Worm (Caenorhabditis elegans) whole organism, L4 larva: ENCODE data around the gene T02C12.5.
A peak's percentile ranks its signal among the peaks of the same experiment; 100 is the strongest.

Experiments
- D1046.2 ChIP-seq: fragments of 200-800 bp; sonication (Bioruptor generic); IDR thresholded peaks from 2 replicates; pipeline ENCODE4 v1.3.6; 2022; ENCODE audit warnings: missing genetic modification characterization, missing compliant biosample characterization
- F10B5.3 ChIP-seq: sonication (generic microtip); optimal IDR thresholded peaks from 2 replicates; lab custom pipeline; 2016; ENCODE audit warnings: mild to moderate bottlenecking, missing genetic modification characterization, missing compliant biosample characterization
- F37D6.2 ChIP-seq: sonication (generic microtip); optimal IDR thresholded peaks from 2 replicates; lab custom pipeline; 2016; ENCODE audit warnings: mild to moderate bottlenecking, missing genetic modification characterization, missing compliant biosample characterization
- Y105C5A.15 ChIP-seq: fragments of 200-800 bp; sonication (Bioruptor generic); IDR thresholded peaks from 2 replicates; pipeline ENCODE4 v1.3.6; 2022; ENCODE audit warnings: missing genetic modification characterization, missing compliant biosample characterization
- Y5F2A.4 ChIP-seq: fragments of 200-800 bp; sonication (Bioruptor generic); optimal IDR thresholded peaks from 2 replicates; lab custom pipeline; 2018; ENCODE audit warnings: mild to moderate bottlenecking, missing genetic modification characterization, missing compliant biosample characterization
- Y75B8A.6 ChIP-seq: fragments of 200-800 bp; sonication (Bioruptor generic); IDR thresholded peaks from 2 replicates; pipeline ENCODE4 v1.3.6; 2022; ENCODE audit warnings: missing genetic modification reagents, missing genetic modification characterization, missing compliant biosample characterization
- attf-4 ChIP-seq: sonication (generic microtip); optimal IDR thresholded peaks from 3 replicates; lab custom pipeline; 2017; ENCODE audit warnings: missing biosample characterization, missing genetic modification characterization
- ceh-32 ChIP-seq: sonication (generic microtip); optimal IDR thresholded peaks from 2 replicates; lab custom pipeline; 2016; ENCODE audit warnings: mild to moderate bottlenecking, missing genetic modification characterization, missing compliant biosample characterization; ENCODE audit not compliant: poor library complexity
- ceh-44 ChIP-seq: fragments of 200-800 bp; sonication (Bioruptor generic); IDR thresholded peaks from 2 replicates; pipeline ENCODE4 v1.3.6; 2022; ENCODE audit warnings: missing genetic modification reagents, missing genetic modification characterization, missing compliant biosample characterization
- ceh-82 ChIP-seq: sonication (generic microtip); optimal IDR thresholded peaks from 2 replicates; lab custom pipeline; 2017; ENCODE audit warnings: missing biosample characterization, missing genetic modification characterization
- cey-2 ChIP-seq: sonication (generic microtip); optimal IDR thresholded peaks from 3 replicates; lab custom pipeline; 2017; ENCODE audit warnings: missing genetic modification characterization, mild to moderate bottlenecking, missing compliant biosample characterization, antibody characterized with exemption, borderline replicate concordance; ENCODE audit not compliant: insufficient read depth
- daf-12 ChIP-seq: fragments of 150-350 bp; optimal IDR thresholded peaks from 2 replicates; lab custom pipeline; 2014; ENCODE audit warnings: missing biosample characterization, missing genetic modification reagents, missing genetic modification characterization
- dmd-8 ChIP-seq: fragments of 200-800 bp; sonication (Bioruptor generic); IDR thresholded peaks from 2 replicates; pipeline ENCODE4 v1.3.6; 2022; ENCODE audit warnings: missing genetic modification characterization, missing compliant biosample characterization
- duxl-1 ChIP-seq: sonication (generic microtip); optimal IDR thresholded peaks from 2 replicates; lab custom pipeline; 2016; ENCODE audit warnings: mild to moderate bottlenecking, missing genetic modification characterization, moderate library complexity, missing compliant biosample characterization; ENCODE audit not compliant: poor library complexity
- dve-1 ChIP-seq: sonication (generic microtip); optimal IDR thresholded peaks from 2 replicates; lab custom pipeline; 2017; ENCODE audit warnings: antibody characterized with exemption, mild to moderate bottlenecking, missing genetic modification characterization, missing compliant biosample characterization; ENCODE audit not compliant: insufficient read depth
- gei-8 ChIP-seq: fragments of 200-800 bp; sonication (Bioruptor generic); optimal IDR thresholded peaks from 2 replicates; lab custom pipeline; 2018; ENCODE audit warnings: mild to moderate bottlenecking, missing genetic modification characterization, missing compliant biosample characterization
- hif-1 ChIP-seq, 2 experiments: sonication (generic microtip); optimal IDR thresholded peaks; 2 replicates each; lab custom pipeline; 2016 to 2017; ENCODE audit warnings: missing compliant biosample characterization in 2 of 2, missing genetic modification characterization in 2 of 2, missing genetic modification reagents in 2 of 2, missing genotype in 2 of 2, mild to moderate bottlenecking in 1 of 2
- hlh-30 ChIP-seq: sonication (generic microtip); optimal IDR thresholded peaks from 2 replicates; lab custom pipeline; 2017; ENCODE audit warnings: antibody characterized with exemption, mild to moderate bottlenecking, missing genetic modification characterization, missing compliant biosample characterization; ENCODE audit not compliant: insufficient read depth
- hmg-1.1 ChIP-seq: fragments of 200-800 bp; sonication (Bioruptor generic); IDR thresholded peaks from 2 replicates; pipeline ENCODE4 v1.3.6; 2022; ENCODE audit warnings: missing genetic modification reagents, missing genetic modification characterization, missing compliant biosample characterization
- lin-29 ChIP-seq: fragments of 200-800 bp; sonication (Bioruptor generic); IDR thresholded peaks from 2 replicates; pipeline ENCODE4 v1.3.6; 2022; ENCODE audit warnings: missing genetic modification reagents, missing genetic modification characterization, missing compliant biosample characterization
- lir-3 ChIP-seq: sonication (generic microtip); optimal IDR thresholded peaks from 2 replicates; lab custom pipeline; 2016; ENCODE audit warnings: mild to moderate bottlenecking, missing genetic modification characterization, missing compliant biosample characterization
- madf-5 ChIP-seq, 2 experiments: fragments of 200-800 bp; sonication (Bioruptor generic); IDR thresholded peaks; 2 replicates each; pipeline ENCODE4 v1.3.6; 2022; ENCODE audit warnings: missing compliant biosample characterization in 2 of 2, missing genetic modification characterization in 2 of 2
- mdt-29 ChIP-seq: fragments of 200-800 bp; sonication (Bioruptor generic); IDR thresholded peaks from 2 replicates; pipeline ENCODE4 v1.3.6; 2022; ENCODE audit warnings: missing genetic modification reagents, missing genetic modification characterization, missing compliant biosample characterization
- mep-1 ChIP-seq: fragments of 150-350 bp; sonication (generic microtip); optimal IDR thresholded peaks from 3 replicates; lab custom pipeline; 2014; ENCODE audit warnings: missing biosample characterization, missing genetic modification characterization
- mxl-2 ChIP-seq: fragments of 200-800 bp; sonication (Bioruptor generic); conservative IDR thresholded peaks from 2 replicates; pipeline ENCODE4 v1.3.6; 2022; ENCODE audit warnings: missing genetic modification reagents, missing genetic modification characterization, missing compliant biosample characterization
- mxl-3 ChIP-seq: fragments of 200-800 bp; sonication (Bioruptor generic); optimal IDR thresholded peaks from 2 replicates; lab custom pipeline; 2018; ENCODE audit warnings: mild to moderate bottlenecking, missing genetic modification characterization, missing compliant biosample characterization
- nhr-10 ChIP-seq: fragments of 150-350 bp; optimal IDR thresholded peaks from 2 replicates; lab custom pipeline; 2014; ENCODE audit warnings: missing biosample characterization, missing genetic modification characterization
- nhr-25 ChIP-seq: sonication (generic microtip); optimal IDR thresholded peaks from 2 replicates; lab custom pipeline; 2017; ENCODE audit warnings: missing genetic modification characterization, mild to moderate bottlenecking, missing compliant biosample characterization, antibody characterized with exemption, moderate library complexity, borderline replicate concordance; ENCODE audit not compliant: insufficient read depth
- nhr-41 ChIP-seq: fragments of 200-800 bp; sonication (Bioruptor generic); IDR thresholded peaks from 2 replicates; pipeline ENCODE4 v1.3.6; 2022; ENCODE audit warnings: missing genetic modification reagents, missing genetic modification characterization, missing compliant biosample characterization
- nhr-42 ChIP-seq: fragments of 200-800 bp; sonication (Bioruptor generic); IDR thresholded peaks from 2 replicates; pipeline ENCODE4 v1.3.6; 2022; ENCODE audit warnings: missing genetic modification characterization, missing compliant biosample characterization
- nhr-48 ChIP-seq: sonication (generic microtip); optimal IDR thresholded peaks from 2 replicates; lab custom pipeline; 2016; ENCODE audit warnings: mild to moderate bottlenecking, missing genetic modification characterization, missing compliant biosample characterization
- nhr-6 ChIP-seq: fragments of 150-350 bp; optimal IDR thresholded peaks from 2 replicates; lab custom pipeline; 2014; ENCODE audit warnings: missing biosample characterization, missing genetic modification characterization
- nhr-76 ChIP-seq: fragments of 150-350 bp; optimal IDR thresholded peaks from 2 replicates; lab custom pipeline; 2014; ENCODE audit warnings: missing biosample characterization, missing genetic modification characterization
- pha-4 ChIP-seq, 2 experiments: fragments of 150-350 bp in 1 of 2; fragments of 200-800 bp in 1 of 2; sonication (Bioruptor generic) in 1 of 2; IDR thresholded peaks in 1 of 2; optimal IDR thresholded peaks in 1 of 2; 2 replicates each; pipeline versions ENCODE4 v1.3.6 to Lab custom; 2014 to 2022; ENCODE audit warnings: missing genetic modification characterization in 2 of 2, missing genetic modification reagents in 2 of 2, missing biosample characterization in 1 of 2, missing compliant biosample characterization in 1 of 2
- php-3 ChIP-seq: fragments of 200-800 bp; sonication (Bioruptor generic); IDR thresholded peaks from 2 replicates; pipeline ENCODE4 v1.3.6; 2022; ENCODE audit warnings: missing genetic modification reagents, missing genetic modification characterization, missing compliant biosample characterization
- rbr-2 ChIP-seq: sonication (generic microtip); optimal IDR thresholded peaks from 2 replicates; lab custom pipeline; 2016; ENCODE audit warnings: missing genotype, missing genetic modification characterization, missing compliant biosample characterization
- saeg-2 ChIP-seq: fragments of 200-800 bp; sonication (Bioruptor generic); IDR thresholded peaks from 2 replicates; pipeline ENCODE4 v1.3.6; 2022; ENCODE audit warnings: missing genetic modification reagents, missing genetic modification characterization, missing compliant biosample characterization
- set-16 ChIP-seq: fragments of 200-800 bp; sonication (Bioruptor generic); IDR thresholded peaks from 2 replicates; pipeline ENCODE4 v1.3.6; 2022; ENCODE audit warnings: missing genetic modification reagents, missing genetic modification characterization, missing compliant biosample characterization
- skn-1 ChIP-seq: fragments of 150-350 bp; optimal IDR thresholded peaks from 2 replicates; lab custom pipeline; 2014; ENCODE audit warnings: missing biosample characterization, missing genetic modification characterization
- snpc-1.2 ChIP-seq: fragments of 200-800 bp; sonication (Bioruptor generic); IDR thresholded peaks from 2 replicates; pipeline ENCODE4 v1.3.6; 2022; ENCODE audit warnings: missing genetic modification reagents, missing genetic modification characterization, missing compliant biosample characterization
- spr-1 ChIP-seq: sonication (generic microtip); optimal IDR thresholded peaks from 2 replicates; lab custom pipeline; 2016; ENCODE audit warnings: mild to moderate bottlenecking, missing genetic modification characterization, missing compliant biosample characterization
- spr-3 ChIP-seq: fragments of 200-800 bp; sonication (Bioruptor generic); optimal IDR thresholded peaks from 2 replicates; lab custom pipeline; 2018; ENCODE audit warnings: mild to moderate bottlenecking, missing genetic modification characterization, missing compliant biosample characterization
- tag-97 ChIP-seq: fragments of 200-800 bp; sonication (Bioruptor generic); IDR thresholded peaks from 2 replicates; pipeline ENCODE4 v1.3.6; 2022; ENCODE audit warnings: missing genetic modification characterization, missing compliant biosample characterization
- tra-1 ChIP-seq: fragments of 200-800 bp; sonication (Bioruptor generic); IDR thresholded peaks from 2 replicates; pipeline ENCODE4 v1.3.6; 2022; ENCODE audit warnings: missing genetic modification reagents, missing genetic modification characterization, missing compliant biosample characterization
- unc-130 ChIP-seq: sonication (generic microtip); optimal IDR thresholded peaks from 2 replicates; lab custom pipeline; 2016; ENCODE audit warnings: missing genetic modification reagents, missing genetic modification characterization, missing compliant biosample characterization
- unc-39 ChIP-seq: sonication (generic microtip); optimal IDR thresholded peaks from 2 replicates; lab custom pipeline; 2017; ENCODE audit warnings: missing biosample characterization, missing genetic modification characterization
- zfp-3 ChIP-seq: fragments of 200-800 bp; sonication (Bioruptor generic); conservative IDR thresholded peaks from 2 replicates; pipeline ENCODE4 v1.3.6; 2022; ENCODE audit warnings: missing genetic modification reagents, missing genetic modification characterization, missing compliant biosample characterization

T02C12.5 gene

ce11 chrIII:4018591-4019580 is 9.1 kb downstream of the T02C12.5 start:
- 0 out of 2 replicates have a peak, but pooled peaks have one; percentile 12 for TF ChIP-seq tra-1 (GFP tag; lab: Robert Waterston, UW)
- TF ChIP-seq nhr-48 (tag; lab: Kevin White, UChicago), result no peak
- TF ChIP-seq spr-1, result no peak
- no peak for TF ChIP-seq lin-29 (GFP tag; lab: Robert Waterston, UW)
- TF ChIP-seq duxl-1, result no peak
- TF ChIP-seq php-3 (GFP tag; lab: Robert Waterston, UW), result no peak
- no peak for TF ChIP-seq unc-130 (GFP tag; lab: Kevin White, UChicago)
- TF ChIP-seq cey-2, result no peak
- no peak for TF ChIP-seq dve-1 (tag; lab: Kevin White, UChicago)
- no peak for TF ChIP-seq nhr-6 (tag; lab: Kevin White, UChicago)
- TF ChIP-seq attf-4 (tag; lab: Kevin White, UChicago), result no peak
- TF ChIP-seq Y5F2A.4 (GFP tag; lab: Kevin White, UChicago), result no peak
- TF ChIP-seq tag-97 (GFP tag; lab: Robert Waterston, UW), result no peak
- no peak for TF ChIP-seq D1046.2 (GFP tag; lab: Robert Waterston, UW)
- TF ChIP-seq mxl-3, result peak; percentile 55
- TF ChIP-seq ceh-44, result no peak
- TF ChIP-seq F10B5.3, result no peak
- no peak; the same call in 1 of the 2 replicates for TF ChIP-seq nhr-41 (GFP tag; lab: Robert Waterston, UW)
- TF ChIP-seq daf-12 (tag; lab: Kevin White, UChicago), result no peak
- TF ChIP-seq hmg-1.1 (GFP tag; lab: Robert Waterston, UW), result 0 out of 2 replicates have a peak, but pooled peaks have one; percentile 24
- TF ChIP-seq mep-1 (tag; lab: Kevin White, UChicago), result peak; percentile 52
- no peak for TF ChIP-seq mdt-29 (GFP tag; lab: Robert Waterston, UW)
- no peak for TF ChIP-seq snpc-1.2
- no peak for TF ChIP-seq Y75B8A.6 (GFP tag; lab: Robert Waterston, UW)
- TF ChIP-seq nhr-76 (tag; lab: Kevin White, UChicago), result no peak
- TF ChIP-seq ceh-32 (tag; lab: Kevin White, UChicago), result no peak
- peak; percentile 11 for TF ChIP-seq hlh-30
- no peak for TF ChIP-seq nhr-42 (GFP tag; lab: Robert Waterston, UW)
- TF ChIP-seq F37D6.2 (tag; lab: Kevin White, UChicago), result no peak
- no peak for TF ChIP-seq zfp-3
- no peak for TF ChIP-seq dmd-8 (GFP tag; lab: Robert Waterston, UW)
- TF ChIP-seq skn-1 (tag; lab: Kevin White, UChicago), result no peak
- TF ChIP-seq saeg-2 (GFP tag; lab: Robert Waterston, UW), result no peak
- TF ChIP-seq lir-3 (tag; lab: Kevin White, UChicago), result no peak
- no peak for TF ChIP-seq unc-39
- no peak for TF ChIP-seq nhr-25
- TF ChIP-seq nhr-10 (tag; lab: Kevin White, UChicago), result no peak
- TF ChIP-seq mxl-2, result no peak
- no peak for TF ChIP-seq rbr-2 (tag; lab: Kevin White, UChicago)
- no peak for TF ChIP-seq gei-8 (GFP tag; lab: Kevin White, UChicago)
- TF ChIP-seq hif-1 (tag; optimal IDR thresholded peaks at IDR 0.05; lab: Kevin White, UChicago), result no peak
- TF ChIP-seq ceh-82 (tag; lab: Kevin White, UChicago), result no peak
- no peak for TF ChIP-seq pha-4 (GFP tag; IDR thresholded peaks at IDR 0.05; lab: Robert Waterston, UW)
- no peak for TF ChIP-seq pha-4 (tag; optimal IDR thresholded peaks at IDR 0.05; lab: Kevin White, UChicago)
- TF ChIP-seq set-16 (GFP tag; lab: Robert Waterston, UW), result peak; percentile 65
- no peak for TF ChIP-seq spr-3 (GFP tag; lab: Kevin White, UChicago)
- TF ChIP-seq madf-5 (GFP tag; IDR thresholded peaks at IDR 0.05; lab: Robert Waterston, UW), result 0 out of 4 replicates have a peak, but pooled peaks of 1 of the 2 experiments have one; percentile 28
- no peak for TF ChIP-seq Y105C5A.15
